Fruit fly (Drosophila melanogaster): ENCODE measurements around the gene CG42728.

The CG42728 gene

DNA sequence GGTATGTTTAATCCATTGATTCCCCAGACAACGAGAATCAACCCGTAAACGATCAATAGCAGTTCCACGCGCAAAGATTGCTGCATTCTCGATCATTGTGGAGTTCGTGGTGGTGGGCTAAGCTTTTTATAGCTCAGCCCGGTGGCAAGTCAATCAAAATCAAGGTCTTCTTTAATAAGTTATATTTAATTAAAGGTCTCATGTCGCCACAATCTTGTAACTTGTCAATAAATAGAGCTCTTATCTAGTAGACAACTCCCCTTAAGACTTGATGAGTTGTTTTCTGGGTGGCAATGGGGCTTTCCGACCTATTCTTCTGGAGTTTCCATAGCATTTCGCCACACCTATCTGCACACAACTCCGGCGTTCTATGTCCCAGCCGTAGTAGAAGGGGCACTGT, at the start of gene CG42728:
TSS of gene CG42728 (minus strand) at position 101 of the 400 bp plus-strand sequence.
- TF ChIP-seq Myc (optimal IDR thresholded peaks at IDR 0.05) (no peak), tai (GFP tag; optimal IDR thresholded peaks at IDR 0.05) (no peak), pan (optimal IDR thresholded peaks at IDR 0.05) (no peak), usp (GFP tag; optimal IDR thresholded peaks at IDR 0.05) (no peak), Hr78 (GFP tag; optimal IDR thresholded peaks at IDR 0.05) (no peak), Hnf4 (GFP tag; optimal IDR thresholded peaks at IDR 0.05) (no peak), jim (GFP tag; optimal IDR thresholded peaks at IDR 0.05) (no peak), Vsx2 (GFP tag; optimal IDR thresholded peaks at IDR 0.05; ENCODE audit: partially characterized antibody) (no peak), rgr (GFP tag; optimal IDR thresholded peaks at IDR 0.05) (no peak), brk (GFP tag; optimal IDR thresholded peaks at IDR 0.05) (no peak), GATAd (GFP tag; optimal IDR thresholded peaks at IDR 0.05) (no peak)

dm6 chr3L:15576357-15576756, 48.4 kb upstream of the CG42728 start, which contains the start of gene Ufsp2:
Ufsp2 (plus strand) TSS chr3L:15576570.
- TF ChIP-seq GATAd (GFP tag; optimal IDR thresholded peaks at IDR 0.05) (no peak), fru (GFP tag; optimal IDR thresholded peaks at IDR 0.05) (no peak), h (GFP tag; optimal IDR thresholded peaks at IDR 0.05) (no peak), Mio (GFP tag; optimal IDR thresholded peaks at IDR 0.05) (no peak), CG32264 (GFP tag; optimal IDR thresholded peaks at IDR 0.05) (no peak), Hr78 (GFP tag; optimal IDR thresholded peaks at IDR 0.05) (no peak), tai (GFP tag; optimal IDR thresholded peaks at IDR 0.05) (no peak), CG9705 (GFP tag; optimal IDR thresholded peaks at IDR 0.05) (no peak), Dfd (GFP tag; optimal IDR thresholded peaks at IDR 0.05) (no peak)

DNA sequence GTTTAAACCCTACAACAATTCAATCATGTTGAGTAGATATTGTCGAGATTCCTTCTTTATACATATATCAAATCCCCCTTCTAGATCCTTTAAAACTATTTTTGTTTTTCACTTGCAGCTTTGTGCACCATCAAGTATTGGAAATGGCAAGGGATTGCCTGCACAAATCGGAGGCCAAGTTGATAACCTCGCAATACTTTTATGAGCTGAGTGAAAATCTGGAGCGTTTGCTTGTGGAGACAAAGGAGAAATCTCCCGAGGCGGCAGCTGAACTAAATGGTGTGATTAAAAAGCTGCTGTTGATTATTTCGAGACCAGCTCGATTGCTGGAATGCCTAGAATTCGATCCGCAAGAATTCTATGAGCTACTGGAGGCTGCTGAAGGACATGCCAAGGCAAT, 42.6 kb upstream of the CG42728 start:
- TF ChIP-seq psq (GFP tag; optimal IDR thresholded peaks at IDR 0.05) = no peak
- TF ChIP-seq Myc (optimal IDR thresholded peaks at IDR 0.05) = no peak
- no peak for TF ChIP-seq dmrt93B (GFP tag; optimal IDR thresholded peaks at IDR 0.05)
- no peak for TF ChIP-seq pan (optimal IDR thresholded peaks at IDR 0.05)

- TF ChIP-seq psq (GFP tag; optimal IDR thresholded peaks at IDR 0.05) (no peak), sv (GFP tag; optimal IDR thresholded peaks at IDR 0.05) (no peak), rgr (GFP tag; optimal IDR thresholded peaks at IDR 0.05) (no peak), pan (optimal IDR thresholded peaks at IDR 0.05) (no peak), CG32264 (GFP tag; optimal IDR thresholded peaks at IDR 0.05) (no peak), lola (GFP tag; optimal IDR thresholded peaks at IDR 0.05) (no peak), Rel (GFP tag; optimal IDR thresholded peaks at IDR 0.05) (no peak), Rel (tag; optimal IDR thresholded peaks at IDR 0.05) (peak; percentile 77)
These were observed 40.8 kb upstream of the CG42728 start for dm6 chr3L:15568748-15569147.

- TF ChIP-seq Jra (GFP tag; optimal IDR thresholded peaks at IDR 0.05) = no peak
- peak; percentile 19 for TF ChIP-seq OdsH (GFP tag; optimal IDR thresholded peaks at IDR 0.05)
- TF ChIP-seq Vsx2 (GFP tag; optimal IDR thresholded peaks at IDR 0.05; ENCODE audit: partially characterized antibody) = no peak
- no peak for TF ChIP-seq Abd-B (GFP tag; optimal IDR thresholded peaks at IDR 0.05)
- no peak for TF ChIP-seq tai (GFP tag; optimal IDR thresholded peaks at IDR 0.05)
- peak; percentile 28 for TF ChIP-seq jim (GFP tag; optimal IDR thresholded peaks at IDR 0.05)
- peak; percentile 36 for TF ChIP-seq Rel (GFP tag; optimal IDR thresholded peaks at IDR 0.05)
- TF ChIP-seq Rel (tag; optimal IDR thresholded peaks at IDR 0.05) = no peak
- TF ChIP-seq Mio (GFP tag; optimal IDR thresholded peaks at IDR 0.05) = no peak
- peak; percentile 55 for TF ChIP-seq Sp1 (GFP tag; optimal IDR thresholded peaks at IDR 0.05)
- TF ChIP-seq dmrt93B (GFP tag; optimal IDR thresholded peaks at IDR 0.05) = no peak
- no peak for TF ChIP-seq sv (GFP tag; optimal IDR thresholded peaks at IDR 0.05)
- TF ChIP-seq Hnf4 (GFP tag; optimal IDR thresholded peaks at IDR 0.05) = no peak
- peak; percentile 47 for TF ChIP-seq br (GFP tag; optimal IDR thresholded peaks at IDR 0.05)
- no peak for TF ChIP-seq CG9705 (GFP tag; optimal IDR thresholded peaks at IDR 0.05)
- TF ChIP-seq ey (GFP tag; optimal IDR thresholded peaks at IDR 0.05) = no peak
- no peak for TF ChIP-seq usp (GFP tag; optimal IDR thresholded peaks at IDR 0.05)
- TF ChIP-seq Dfd (GFP tag; optimal IDR thresholded peaks at IDR 0.05) = no peak
- TF ChIP-seq N (GFP tag; optimal IDR thresholded peaks at IDR 0.05) = no peak
- TF ChIP-seq dsf (GFP tag; optimal IDR thresholded peaks at IDR 0.05; ENCODE audit: borderline replicate concordance) = no peak
- TF ChIP-seq Myc (optimal IDR thresholded peaks at IDR 0.05) = no peak
- TF ChIP-seq Dif (GFP tag; optimal IDR thresholded peaks at IDR 0.05; ENCODE audit: partially characterized antibody) = no peak
- no peak for TF ChIP-seq sage (GFP tag; optimal IDR thresholded peaks at IDR 0.05)
- no peak for TF ChIP-seq fru (GFP tag; optimal IDR thresholded peaks at IDR 0.05)
- no peak for TF ChIP-seq brk (GFP tag; optimal IDR thresholded peaks at IDR 0.05)
- TF ChIP-seq lola (GFP tag; optimal IDR thresholded peaks at IDR 0.05) = no peak
- no peak for TF ChIP-seq CrebA (GFP tag; optimal IDR thresholded peaks at IDR 0.05; ENCODE audit: borderline replicate concordance)
- no peak for TF ChIP-seq dl (GFP tag; optimal IDR thresholded peaks at IDR 0.05; ENCODE audit: insufficient read depth in 1 of 2, partially characterized antibody in 2 of 2)
- no peak for TF ChIP-seq Hr78 (GFP tag; optimal IDR thresholded peaks at IDR 0.05)
- TF ChIP-seq GATAd (GFP tag; optimal IDR thresholded peaks at IDR 0.05) = no peak
- no peak for TF ChIP-seq pan (optimal IDR thresholded peaks at IDR 0.05)
- TF ChIP-seq h (GFP tag; optimal IDR thresholded peaks at IDR 0.05) = peak; percentile 66
- TF ChIP-seq psq (GFP tag; optimal IDR thresholded peaks at IDR 0.05) = peak; percentile 66
- peak; percentile 68 for TF ChIP-seq rgr (GFP tag; optimal IDR thresholded peaks at IDR 0.05)
- TF ChIP-seq CG32264 (GFP tag; optimal IDR thresholded peaks at IDR 0.05) = peak; percentile 32
- no peak for TF ChIP-seq woc (GFP tag; optimal IDR thresholded peaks at IDR 0.05)
- TF ChIP-seq HLH106 (tag; optimal IDR thresholded peaks at IDR 0.05) = no peak
- TF ChIP-seq Hr83 (GFP tag; optimal IDR thresholded peaks at IDR 0.05; ENCODE audit: poor library complexity, severe bottlenecking) = peak; percentile 90
These were observed 38.5 kb upstream of the CG42728 start for dm6 chr3L:15566484-15566955.

All from whole organism, wandering third instar larva.